Fruit fly (Drosophila melanogaster): Measurements from ENCODE around the gene MED20.

DNA sequence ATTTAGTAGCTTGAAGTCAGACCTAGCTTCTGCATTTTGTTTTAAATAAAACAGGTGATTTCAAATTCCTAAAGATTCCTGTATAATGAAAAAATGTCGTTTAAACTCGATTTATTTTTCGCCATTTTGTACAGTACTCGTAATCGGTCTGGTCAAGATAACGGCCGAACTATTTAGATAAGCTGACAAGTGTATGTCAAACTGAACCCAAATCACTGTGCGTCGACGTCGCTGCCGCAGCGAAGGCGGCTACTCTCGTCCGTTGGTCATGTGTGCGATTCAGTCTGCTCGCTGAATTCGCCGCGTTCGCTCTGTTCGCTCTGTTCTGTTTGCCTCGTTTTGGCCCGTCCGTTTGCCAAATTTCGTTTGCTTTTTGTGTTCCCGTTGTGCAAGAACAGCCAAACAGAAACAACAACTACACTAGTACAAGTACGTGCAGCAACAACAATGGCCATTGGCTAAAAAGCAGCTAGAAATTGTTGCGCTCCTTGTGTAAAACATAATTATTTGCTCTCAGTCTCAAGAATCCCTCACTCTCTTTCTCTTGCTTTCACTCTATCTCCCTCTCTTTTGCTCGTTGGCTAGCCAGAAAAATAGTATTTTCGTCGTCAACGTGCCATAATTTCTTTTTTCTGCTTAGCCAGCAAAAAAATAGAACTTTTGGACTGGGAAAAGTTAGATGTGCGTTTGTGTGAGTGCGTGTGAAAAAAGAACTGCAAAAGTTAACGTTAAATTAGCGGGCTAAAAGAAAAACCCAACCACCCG lies 15.6 kb upstream of the MED20 start:
- TF ChIP-seq psq (optimal IDR thresholded peaks at IDR 0.05) (no peak), h (optimal IDR thresholded peaks at IDR 0.05) (no peak), Sin3A (optimal IDR thresholded peaks at IDR 0.05) (no peak), ttk (optimal IDR thresholded peaks at IDR 0.05) (no peak), Myc (optimal IDR thresholded peaks at IDR 0.05) (no peak), insv (optimal IDR thresholded peaks at IDR 0.05) (no peak)

Measured in Kc167 (cell line).